Worm (Caenorhabditis elegans): ENCODE data around the gene C07E3.8.

The C07E3.8 gene

ce11 chrII:10325615-10326232 lies 26.3 kb upstream of the C07E3.8 start, which contains the start of gene appg-1:
TSS of gene appg-1 (plus strand) at chrII:10326041.
- peak; percentile 3 for TF ChIP-seq spr-3 (GFP tag; optimal IDR thresholded peaks at IDR 0.05)
- no peak for TF ChIP-seq lin-13 (GFP tag; optimal IDR thresholded peaks at IDR 0.05)
- peak; percentile 86 for TF ChIP-seq set-16 (GFP tag; IDR thresholded peaks at IDR 0.05)
- TF ChIP-seq madf-9 (GFP tag; conservative IDR thresholded peaks at IDR 0.05): 0 out of 2 replicates have a peak, but pooled peaks have one; percentile 6
- TF ChIP-seq gei-8 (GFP tag; optimal IDR thresholded peaks at IDR 0.05): no peak
- 0 out of 2 replicates have a peak, but pooled peaks have one; percentile 5 for TF ChIP-seq F26F4.8 (GFP tag; conservative IDR thresholded peaks at IDR 0.05)
- 0 out of 2 replicates have a peak, but pooled peaks have one; percentile 34 for TF ChIP-seq dmd-8 (GFP tag; IDR thresholded peaks at IDR 0.05)
- peak; percentile 91 for TF ChIP-seq aha-1 (tag)

ce11 chrII:10329754-10330153 lies 22.3 kb upstream of the C07E3.8 start:
- no peak for TF ChIP-seq daf-16 (GFP tag; optimal IDR thresholded peaks at IDR 0.05)
- TF ChIP-seq daf-16 (tag; optimal IDR thresholded peaks at IDR 0.05): no peak
- peak; percentile 92 for TF ChIP-seq aha-1 (tag)

- TF ChIP-seq daf-16 (GFP tag; optimal IDR thresholded peaks at IDR 0.05) (no peak), daf-16 (tag; optimal IDR thresholded peaks at IDR 0.05) (no peak), unc-130 (GFP tag; optimal IDR thresholded peaks at IDR 0.05) (no peak), vab-7 (GFP tag; IDR thresholded peaks at IDR 0.05) (no peak), lin-15B (tag; optimal IDR thresholded peaks at IDR 0.05) (no peak), zfp-3 (GFP tag; conservative IDR thresholded peaks at IDR 0.05) (no peak), zip-11 (GFP tag; IDR thresholded peaks at IDR 0.05) (no peak), zfp-2 (tag; optimal IDR thresholded peaks at IDR 0.05) (no peak), nhr-6 (tag; optimal IDR thresholded peaks at IDR 0.05) (no peak), zag-1 (tag; optimal IDR thresholded peaks at IDR 0.05) (no peak), skn-1 (tag; optimal IDR thresholded peaks at IDR 0.05) (no peak), dmd-8 (GFP tag; IDR thresholded peaks at IDR 0.05) (no peak), unc-62 (GFP tag; optimal IDR thresholded peaks at IDR 0.05 in 1 of 2) (no peak), unc-62 (tag; optimal IDR thresholded peaks at IDR 0.05) (no peak), gei-8 (GFP tag; optimal IDR thresholded peaks at IDR 0.05) (no peak)
Measured at ce11 chrII:10345012-10345411, 7.1 kb upstream of the C07E3.8 start, which contains the start of gene pro-2. TSS of gene pro-2 (minus strand) at chrII:10345112.

ce11 chrII:10346075-10346474 lies 6.0 kb upstream of the C07E3.8 start, which contains the start of gene C07E3.10:
TSS of gene C07E3.10 (plus strand) at chrII:10346375.
- TF ChIP-seq set-16 (GFP tag; IDR thresholded peaks at IDR 0.05) (no peak), ceh-82 (tag; optimal IDR thresholded peaks at IDR 0.05) (no peak), gei-8 (GFP tag; optimal IDR thresholded peaks at IDR 0.05) (no peak), Y5F2A.4 (GFP tag; optimal IDR thresholded peaks at IDR 0.05) (no peak), pqm-1 (tag; optimal IDR thresholded peaks at IDR 0.05) (no peak), ceh-62 (tag; optimal IDR thresholded peaks at IDR 0.05) (no peak), nhr-102 (tag; optimal IDR thresholded peaks at IDR 0.05) (no peak), aha-1 (tag) (no peak), nhr-28 (tag; optimal IDR thresholded peaks at IDR 0.05) (no peak), mdt-29 (GFP tag; IDR thresholded peaks at IDR 0.05) (no peak), mxl-2 (GFP tag; conservative IDR thresholded peaks at IDR 0.05) (no peak), D1046.2 (GFP tag; IDR thresholded peaks at IDR 0.05) (no peak), zfp-2 (tag; optimal IDR thresholded peaks at IDR 0.05) (no peak), Y105C5A.15 (GFP tag; IDR thresholded peaks at IDR 0.05) (no peak), daf-12 (tag; optimal IDR thresholded peaks at IDR 0.05) (no peak), nhr-111 (GFP tag; optimal IDR thresholded peaks at IDR 0.05) (no peak), dmd-6 (GFP tag; IDR thresholded peaks at IDR 0.05) (no peak)

ce11 chrII:10349915-10350314 lies 2.1 kb upstream of the C07E3.8 start, which contains the start of gene stip-1:
TSS of gene stip-1 (minus strand) at chrII:10350012.
- TF ChIP-seq mxl-3 (GFP tag; optimal IDR thresholded peaks at IDR 0.05): peak; percentile 25
- TF ChIP-seq T26A8.4 (GFP tag; IDR thresholded peaks at IDR 0.05): no peak
